Worm (Caenorhabditis elegans) whole organism, L3 larva: Measurements from ENCODE around the gene B0294.1.

Experiments
- R02D3.7 ChIP-seq: fragments of 150-350 bp; optimal IDR thresholded peaks from 2 replicates; lab custom pipeline; 2014; ENCODE audit warnings: missing biosample characterization, missing genetic modification characterization
- aly-2 ChIP-seq: fragments of 150-350 bp; optimal IDR thresholded peaks from 2 replicates; lab custom pipeline; 2014; ENCODE audit warnings: missing biosample characterization, missing genetic modification characterization
- ceh-16 ChIP-seq: sonication (generic microtip); optimal IDR thresholded peaks from 2 replicates; lab custom pipeline; 2017; ENCODE audit warnings: missing biosample characterization, missing genetic modification characterization
- ceh-9 ChIP-seq: sonication (generic microtip); optimal IDR thresholded peaks from 2 replicates; lab custom pipeline; 2018; ENCODE audit warnings: missing biosample characterization, missing genetic modification characterization
- daf-12 ChIP-seq: fragments of 150-350 bp; optimal IDR thresholded peaks from 2 replicates; lab custom pipeline; 2014; ENCODE audit warnings: missing biosample characterization, missing genetic modification reagents, missing genetic modification characterization
- egl-27 ChIP-seq: sonication (generic microtip); optimal IDR thresholded peaks from 4 replicates; lab custom pipeline; 2017; ENCODE audit warnings: missing biosample characterization, missing genetic modification reagents, missing genetic modification characterization
- elt-1 ChIP-seq: fragments of 150-350 bp; optimal IDR thresholded peaks from 2 replicates; lab custom pipeline; 2014; ENCODE audit warnings: missing biosample characterization, missing genetic modification characterization
- elt-2 ChIP-seq: sonication (generic microtip); optimal IDR thresholded peaks from 2 replicates; lab custom pipeline; 2016; ENCODE audit warnings: missing genetic modification reagents, mild to moderate bottlenecking, missing genetic modification characterization, missing compliant biosample characterization
- eor-1 ChIP-seq, 2 experiments: fragments of 150-350 bp; optimal IDR thresholded peaks; 2 replicates each; lab custom pipeline; 2014 to 2018; ENCODE audit warnings: missing biosample characterization in 2 of 2, missing genetic modification characterization in 2 of 2
- fkh-10 ChIP-seq: sonication (generic microtip); optimal IDR thresholded peaks from 2 replicates; lab custom pipeline; 2017; ENCODE audit warnings: missing biosample characterization, missing genetic modification reagents, missing genetic modification characterization
- fkh-2 ChIP-seq: fragments of 150-350 bp; optimal IDR thresholded peaks from 2 replicates; lab custom pipeline; 2014; ENCODE audit warnings: missing biosample characterization, missing genetic modification reagents, missing genetic modification characterization
- fos-1 ChIP-seq: fragments of 150-350 bp; optimal IDR thresholded peaks from 2 replicates; lab custom pipeline; 2014; ENCODE audit warnings: missing biosample characterization, missing genetic modification characterization
- hmg-11 ChIP-seq: sonication (generic microtip); optimal IDR thresholded peaks from 2 replicates; lab custom pipeline; 2016; ENCODE audit warnings: missing genetic modification characterization, missing compliant biosample characterization
- lin-39 ChIP-seq: fragments of 150-350 bp; optimal IDR thresholded peaks from 2 replicates; lab custom pipeline; 2018; ENCODE audit warnings: missing biosample characterization, missing genetic modification reagents, missing genetic modification characterization
- lsy-12 ChIP-seq: sonication (generic microtip); optimal IDR thresholded peaks from 2 replicates; lab custom pipeline; 2016; ENCODE audit warnings: mild to moderate bottlenecking, missing genetic modification characterization, missing compliant biosample characterization
- mdl-1 ChIP-seq: fragments of 150-350 bp; optimal IDR thresholded peaks from 2 replicates; lab custom pipeline; 2014; ENCODE audit warnings: missing biosample characterization, missing genetic modification characterization
- nfya-1 ChIP-seq: sonication (generic microtip); optimal IDR thresholded peaks from 2 replicates; lab custom pipeline; 2017; ENCODE audit warnings: missing genetic modification characterization, mild to moderate bottlenecking, missing compliant biosample characterization, antibody characterized with exemption, moderate library complexity; ENCODE audit not compliant: insufficient read depth
- nhr-11 ChIP-seq: fragments of 150-350 bp; optimal IDR thresholded peaks from 2 replicates; lab custom pipeline; 2014; ENCODE audit warnings: missing biosample characterization, missing genetic modification characterization
- nhr-12 ChIP-seq: fragments of 150-350 bp; optimal IDR thresholded peaks from 2 replicates; lab custom pipeline; 2014; ENCODE audit warnings: missing biosample characterization, missing genetic modification characterization
- nhr-23 ChIP-seq: fragments of 150-350 bp; optimal IDR thresholded peaks from 2 replicates; lab custom pipeline; 2014; ENCODE audit warnings: missing biosample characterization, missing genetic modification reagents, missing genetic modification characterization
- nhr-237 ChIP-seq: fragments of 150-350 bp; optimal IDR thresholded peaks from 2 replicates; lab custom pipeline; 2014; ENCODE audit warnings: missing biosample characterization, missing genetic modification characterization
- nhr-25 ChIP-seq: sonication (generic microtip); optimal IDR thresholded peaks from 2 replicates; lab custom pipeline; 2017; ENCODE audit warnings: missing biosample characterization, missing genetic modification characterization
- nhr-28 ChIP-seq: fragments of 150-350 bp; optimal IDR thresholded peaks from 2 replicates; lab custom pipeline; 2014; ENCODE audit warnings: missing biosample characterization, missing genetic modification characterization
- nhr-43 ChIP-seq: sonication (generic microtip); optimal IDR thresholded peaks from 2 replicates; lab custom pipeline; 2016; ENCODE audit warnings: mild to moderate bottlenecking, missing genetic modification characterization, missing compliant biosample characterization; ENCODE audit not compliant: poor library complexity, severe bottlenecking
- nhr-67 ChIP-seq: fragments of 150-350 bp; optimal IDR thresholded peaks from 2 replicates; lab custom pipeline; 2014; ENCODE audit warnings: missing biosample characterization, missing genetic modification characterization
- nhr-76 ChIP-seq: fragments of 150-350 bp; sonication (generic microtip); optimal IDR thresholded peaks from 5 replicates; lab custom pipeline; 2014; ENCODE audit warnings: missing biosample characterization, missing genetic modification characterization
- nhr-77 ChIP-seq: fragments of 150-350 bp; optimal IDR thresholded peaks from 2 replicates; lab custom pipeline; 2014; ENCODE audit warnings: missing biosample characterization, missing genetic modification characterization
- sea-2 ChIP-seq: fragments of 150-350 bp; sonication (generic microtip); optimal IDR thresholded peaks from 4 replicates; lab custom pipeline; 2014; ENCODE audit warnings: missing biosample characterization, missing genetic modification reagents, missing genetic modification characterization
- skn-1 ChIP-seq: fragments of 150-350 bp; optimal IDR thresholded peaks from 2 replicates; lab custom pipeline; 2014; ENCODE audit warnings: missing biosample characterization, missing genetic modification characterization
- tbx-2 ChIP-seq: sonication (generic microtip); optimal IDR thresholded peaks from 2 replicates; lab custom pipeline; 2016; ENCODE audit warnings: mild to moderate bottlenecking, missing genetic modification characterization, missing compliant biosample characterization
- unc-62 ChIP-seq: fragments of 150-350 bp; sonication (generic microtip); optimal IDR thresholded peaks from 4 replicates; lab custom pipeline; 2014; ENCODE audit warnings: missing biosample characterization, missing genetic modification reagents, missing genetic modification characterization
- zag-1 ChIP-seq: fragments of 150-350 bp; optimal IDR thresholded peaks from 2 replicates; lab custom pipeline; 2014; ENCODE audit warnings: missing biosample characterization, missing genetic modification characterization
- ztf-11 ChIP-seq: fragments of 150-350 bp; optimal IDR thresholded peaks from 2 replicates; lab custom pipeline; 2014; ENCODE audit warnings: missing biosample characterization, missing genetic modification characterization

The B0294.1 gene

ce11 chrX:1897243-1897642 is at the start of gene B0294.1:
Gene B0294.1 (minus strand): TSS chrX:1897343.
- TF ChIP-seq nhr-23 (tag; lab: Kevin White, UChicago) (no peak), unc-62 (GFP tag; lab: Kevin White, UChicago) (no peak), nhr-67 (tag; lab: Kevin White, UChicago) (no peak), nhr-76 (no peak), fkh-2 (tag; lab: Kevin White, UChicago) (no peak), eor-1 (tag; optimal IDR thresholded peaks at IDR 0.05; lab: Kevin White, UChicago) (no peak), elt-1 (tag; lab: Kevin White, UChicago) (no peak), mdl-1 (tag; lab: Kevin White, UChicago) (no peak), R02D3.7 (tag; lab: Kevin White, UChicago) (no peak), skn-1 (no peak), lsy-12 (tag; lab: Kevin White, UChicago) (no peak), nhr-237 (tag; lab: Kevin White, UChicago) (no peak), fos-1 (no peak)

- TF ChIP-seq fkh-10 (GFP tag; lab: Kevin White, UChicago): no peak
- TF ChIP-seq nhr-28 (tag; lab: Kevin White, UChicago): no peak
- TF ChIP-seq nhr-77 (tag; lab: Kevin White, UChicago): no peak
- TF ChIP-seq daf-12 (tag; lab: Kevin White, UChicago): no peak
- TF ChIP-seq nhr-43: no peak
- TF ChIP-seq ceh-9 (tag; lab: Kevin White, UChicago): no peak
Observed at ce11 chrX:1939887-1940286, 42.7 kb upstream of the B0294.1 start, which contains the start of gene Y59E1A.4. Gene Y59E1A.4 (minus strand): TSS chrX:1939987.

ce11 chrX:1939248-1939647 is 42.1 kb upstream of the B0294.1 start:
- TF ChIP-seq nhr-11 (tag; lab: Kevin White, UChicago) (no peak), elt-2 (tag; lab: Kevin White, UChicago) (no peak), nhr-237 (tag; lab: Kevin White, UChicago) (no peak)

- TF ChIP-seq egl-27: no peak
- TF ChIP-seq ztf-11: no peak
- no peak for TF ChIP-seq zag-1 (tag; lab: Kevin White, UChicago)
- TF ChIP-seq nhr-67 (tag; lab: Kevin White, UChicago): no peak
- no peak for TF ChIP-seq nhr-43
- TF ChIP-seq fkh-10 (GFP tag; lab: Kevin White, UChicago): no peak
- no peak for TF ChIP-seq hmg-11 (tag; lab: Kevin White, UChicago)
- TF ChIP-seq ceh-16 (tag; lab: Kevin White, UChicago): no peak
- no peak for TF ChIP-seq elt-1 (tag; lab: Kevin White, UChicago)
- no peak for TF ChIP-seq unc-62 (GFP tag; lab: Kevin White, UChicago)
- no peak for TF ChIP-seq nhr-12
- TF ChIP-seq nhr-77 (tag; lab: Kevin White, UChicago): no peak
- TF ChIP-seq, all 47 proteins: peak for 0
Observed at ce11 chrX:1935438-1935837, 38.3 kb upstream of the B0294.1 start.

ce11 chrX:1924138-1924537 is 27.0 kb upstream of the B0294.1 start, which contains the start of gene ZC53.2:
Gene ZC53.2 (minus strand): TSS chrX:1924238.
- TF ChIP-seq elt-2 (tag; lab: Kevin White, UChicago): no peak
- no peak for TF ChIP-seq lin-39 (tag; lab: Kevin White, UChicago)
- TF ChIP-seq unc-62 (GFP tag; lab: Kevin White, UChicago): no peak

- TF ChIP-seq ceh-9 (tag; lab: Kevin White, UChicago) (no peak), nhr-12 (no peak), hmg-11 (tag; lab: Kevin White, UChicago) (no peak), R02D3.7 (tag; lab: Kevin White, UChicago) (no peak), nhr-11 (tag; lab: Kevin White, UChicago) (no peak), tbx-2 (no peak), nhr-43 (no peak), ceh-16 (tag; lab: Kevin White, UChicago) (no peak), aly-2 (tag; lab: Kevin White, UChicago) (no peak), nhr-23 (tag; lab: Kevin White, UChicago) (no peak), nhr-25 (no peak), eor-1 (tag; optimal IDR thresholded peaks at IDR 0.05; lab: Kevin White, UChicago) (no peak), nfya-1 (tag; lab: Kevin White, UChicago) (no peak), nhr-77 (tag; lab: Kevin White, UChicago) (no peak), nhr-76 (no peak), fkh-2 (tag; lab: Kevin White, UChicago) (no peak), fos-1 (no peak), daf-12 (tag; lab: Kevin White, UChicago) (no peak), sea-2 (GFP tag; lab: Kevin White, UChicago) (no peak)
Observed at ce11 chrX:1922294-1922693, 25.2 kb upstream of the B0294.1 start, which contains the start of gene ZC53.22. Gene ZC53.22 (minus strand): TSS chrX:1922394.
